Worm (Caenorhabditis elegans) whole organism, young adult: ENCODE results near the gene nhr-207.

ENCODE experiments used
- C06A6.2 ChIP-seq: fragments of 200-800 bp; sonication (Bioruptor generic); conservative IDR thresholded peaks from 2 replicates; pipeline ENCODE4 v1.3.6; 2022; ENCODE audit warnings: missing genetic modification characterization, missing compliant biosample characterization
- F22D6.2 ChIP-seq: sonication (generic microtip); optimal IDR thresholded peaks from 2 replicates; lab custom pipeline; 2016; ENCODE audit warnings: mild to moderate bottlenecking, missing genetic modification characterization, missing compliant biosample characterization
- F37B4.10 ChIP-seq: fragments of 200-800 bp; sonication (Bioruptor generic); IDR thresholded peaks from 2 replicates; pipeline ENCODE4 v1.3.6; 2022; ENCODE audit warnings: missing genetic modification characterization, missing compliant biosample characterization
- K11D2.4 ChIP-seq: fragments of 200-800 bp; sonication (Bioruptor generic); IDR thresholded peaks from 2 replicates; pipeline ENCODE4 v1.3.6; 2022; ENCODE audit warnings: missing genetic modification reagents, missing genetic modification characterization, missing compliant biosample characterization
- K12H6.12 ChIP-seq: fragments of 200-800 bp; sonication (Bioruptor generic); optimal IDR thresholded peaks from 2 replicates; lab custom pipeline; 2018; ENCODE audit warnings: mild to moderate bottlenecking, missing genetic modification characterization, missing compliant biosample characterization
- Y53F4B.3 ChIP-seq: fragments of 200-800 bp; sonication (Bioruptor generic); IDR thresholded peaks from 2 replicates; pipeline ENCODE4 v1.3.6; 2022; ENCODE audit warnings: missing genetic modification reagents, missing genetic modification characterization, missing compliant biosample characterization
- Y53G8AR.9 ChIP-seq: fragments of 200-800 bp; sonication (Bioruptor generic); conservative IDR thresholded peaks from 2 replicates; pipeline ENCODE4 v1.3.6; 2022; ENCODE audit warnings: missing genetic modification reagents, missing genetic modification characterization, missing compliant biosample characterization
- ama-1 ChIP-seq, 3 experiments: fragments of 150-350 bp in 1 of 3; sonication (generic microtip) in 2 of 3; optimal IDR thresholded peaks; 2 replicates each; lab custom pipeline; 2014 to 2018; ENCODE audit warnings: missing biosample characterization in 2 of 3, missing genetic modification characterization in 2 of 3, missing genetic modification reagents in 2 of 3
- attf-6 ChIP-seq: fragments of 200-800 bp; sonication (Bioruptor generic); IDR thresholded peaks from 2 replicates; pipeline ENCODE4 v1.3.6; 2022; ENCODE audit warnings: missing genetic modification reagents, missing genetic modification characterization, missing compliant biosample characterization
- chd-7 ChIP-seq: sonication (generic microtip); optimal IDR thresholded peaks from 2 replicates; lab custom pipeline; 2016; ENCODE audit warnings: mild to moderate bottlenecking, missing genetic modification characterization, moderate library complexity, missing compliant biosample characterization
- dpl-1 ChIP-seq: fragments of 150-350 bp; optimal IDR thresholded peaks from 2 replicates; lab custom pipeline; 2014; ENCODE audit warnings: missing biosample characterization, missing genetic modification reagents, missing genetic modification characterization
- egl-18 ChIP-seq: fragments of 200-800 bp; sonication (Bioruptor generic); IDR thresholded peaks from 2 replicates; pipeline ENCODE4 v1.3.6; 2022; ENCODE audit warnings: missing genetic modification reagents, missing genetic modification characterization, missing compliant biosample characterization
- fkh-3 ChIP-seq: sonication (generic microtip); optimal IDR thresholded peaks from 2 replicates; lab custom pipeline; 2016; ENCODE audit warnings: mild to moderate bottlenecking, missing genetic modification characterization, missing compliant biosample characterization
- hlh-12 ChIP-seq: sonication (generic microtip); optimal IDR thresholded peaks from 2 replicates; lab custom pipeline; 2016; ENCODE audit warnings: missing genetic modification characterization, missing compliant biosample characterization
- hmg-1.2 ChIP-seq: fragments of 200-800 bp; sonication (Bioruptor generic); IDR thresholded peaks from 2 replicates; pipeline ENCODE4 v1.3.6; 2022; ENCODE audit warnings: missing genetic modification reagents, missing genetic modification characterization, missing compliant biosample characterization
- hsf-1 ChIP-seq: fragments of 200-800 bp; sonication (Bioruptor generic); IDR thresholded peaks from 2 replicates; pipeline ENCODE4 v1.3.6; 2022; ENCODE audit warnings: missing genetic modification reagents, missing genetic modification characterization, missing compliant biosample characterization
- mel-28 ChIP-seq: sonication (generic microtip); optimal IDR thresholded peaks from 2 replicates; lab custom pipeline; 2016; ENCODE audit warnings: borderline replicate concordance, mild to moderate bottlenecking, missing genetic modification characterization, missing compliant biosample characterization
- mes-4 ChIP-seq: sonication (generic microtip); optimal IDR thresholded peaks from 2 replicates; lab custom pipeline; 2016; ENCODE audit warnings: missing genotype, missing genetic modification characterization, missing compliant biosample characterization
- nfyb-1 ChIP-seq: fragments of 200-800 bp; sonication (Bioruptor generic); IDR thresholded peaks from 2 replicates; pipeline ENCODE4 v1.3.6; 2022; ENCODE audit warnings: missing genetic modification reagents, missing genetic modification characterization, missing compliant biosample characterization
- nhr-179 ChIP-seq: sonication (generic microtip); optimal IDR thresholded peaks from 2 replicates; lab custom pipeline; 2016; ENCODE audit warnings: mild to moderate bottlenecking, missing genetic modification characterization, missing compliant biosample characterization
- nhr-27 ChIP-seq: fragments of 200-800 bp; sonication (Bioruptor generic); optimal IDR thresholded peaks from 2 replicates; lab custom pipeline; 2018; ENCODE audit warnings: mild to moderate bottlenecking, missing genetic modification characterization, moderate library complexity, missing compliant biosample characterization
- nhr-80 ChIP-seq: sonication (generic microtip); optimal IDR thresholded peaks from 2 replicates; lab custom pipeline; 2016; ENCODE audit warnings: missing genetic modification characterization, missing compliant biosample characterization
- sptf-2 ChIP-seq: fragments of 200-800 bp; sonication (Bioruptor generic); optimal IDR thresholded peaks from 2 replicates; lab custom pipeline; 2018; ENCODE audit warnings: mild to moderate bottlenecking, missing genetic modification characterization, missing compliant biosample characterization
- ztf-18 ChIP-seq: sonication (generic microtip); optimal IDR thresholded peaks from 2 replicates; lab custom pipeline; 2016; ENCODE audit warnings: missing genotype, mild to moderate bottlenecking, missing genetic modification characterization, missing compliant biosample characterization
- ztf-26 ChIP-seq: sonication (generic microtip); optimal IDR thresholded peaks from 2 replicates; lab custom pipeline; 2017; ENCODE audit warnings: missing genetic modification characterization, missing compliant biosample characterization

Gene nhr-207

DNA sequence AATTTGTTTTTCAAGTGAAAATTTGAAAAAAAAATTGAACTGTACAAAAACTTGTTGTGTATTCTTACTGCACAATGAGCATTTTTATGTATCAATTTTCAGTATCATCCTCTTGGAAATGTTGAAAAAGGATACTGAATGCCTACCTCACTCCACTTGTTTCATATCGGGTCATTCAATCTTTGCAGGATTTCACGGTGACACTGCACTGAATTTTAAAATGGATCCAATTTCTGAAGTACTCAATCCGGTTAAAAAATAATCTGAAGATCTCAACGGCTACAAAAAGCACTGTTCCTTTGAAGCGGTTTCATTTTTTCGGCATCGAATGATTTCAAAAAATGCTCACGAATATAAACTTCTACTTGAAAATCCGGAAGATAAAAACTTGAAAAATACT, 42.0 kb downstream of the nhr-207 start:
- TF ChIP-seq nfyb-1 = no peak
- no peak for TF ChIP-seq K12H6.12 (tag; lab: Kevin White, UChicago)
- no peak for TF ChIP-seq hmg-1.2 (GFP tag; lab: Robert Waterston, UW)
- no peak for TF ChIP-seq ztf-26 (tag; lab: Kevin White, UChicago)
- TF ChIP-seq Y53F4B.3 (GFP tag; lab: Robert Waterston, UW) = no peak
- no peak for TF ChIP-seq nhr-27 (tag; lab: Kevin White, UChicago)
- no peak for TF ChIP-seq dpl-1 (GFP tag; lab: Kevin White, UChicago)
- no peak for TF ChIP-seq ztf-18 (tag; lab: Kevin White, UChicago)
- no peak for TF ChIP-seq attf-6
- no peak for TF ChIP-seq chd-7 (tag; lab: Kevin White, UChicago)
- TF ChIP-seq nhr-80 (tag; lab: Kevin White, UChicago) = no peak

DNA sequence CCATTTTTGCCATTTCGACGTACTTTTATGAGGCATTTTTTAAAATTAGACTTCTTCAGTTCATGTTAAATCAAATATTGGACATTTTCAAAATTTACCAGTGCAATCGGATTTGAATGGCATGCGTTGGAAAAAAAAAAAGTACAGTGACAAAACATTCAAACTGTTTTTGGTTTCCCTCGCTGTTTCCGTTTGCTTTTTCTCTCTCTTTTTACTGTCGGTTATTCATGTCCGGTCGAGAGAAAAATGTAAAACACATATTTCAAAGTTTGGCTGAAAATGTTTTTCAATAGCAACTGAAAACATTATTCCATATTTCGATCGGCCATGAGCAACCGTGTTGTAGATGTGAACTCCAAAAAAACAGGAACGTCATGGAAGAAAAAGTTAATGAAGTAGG, 44.7 kb downstream of the nhr-207 start, which contains the start of gene C27A7.3:
C27A7.3 (plus strand) TSS at position 301 of the 400 bp plus-strand sequence.
- TF ChIP-seq Y53G8AR.9 (GFP tag; lab: Robert Waterston, UW) (no peak), nhr-80 (tag; lab: Kevin White, UChicago) (no peak), nhr-179 (tag; lab: Kevin White, UChicago) (no peak), F37B4.10 (GFP tag; lab: Robert Waterston, UW) (no peak), C06A6.2 (GFP tag; lab: Robert Waterston, UW) (no peak), F22D6.2 (tag; lab: Kevin White, UChicago) (no peak), hsf-1 (GFP tag; lab: Robert Waterston, UW) (no peak), chd-7 (tag; lab: Kevin White, UChicago) (no peak), hlh-12 (no peak), ama-1 (optimal IDR thresholded peaks at IDR 0.05; lab: Kevin White, UChicago) (no peak), ama-1 (GFP tag; optimal IDR thresholded peaks at IDR 0.05; lab: Kevin White, UChicago) (no peak), fkh-3 (no peak), K11D2.4 (GFP tag; lab: Robert Waterston, UW) (no peak), mel-28 (tag; lab: Kevin White, UChicago) (no peak), egl-18 (GFP tag; lab: Robert Waterston, UW) (no peak), mes-4 (tag; lab: Kevin White, UChicago) (no peak), sptf-2 (no peak)
